Fruit fly (Drosophila melanogaster) whole organism, embryonic: ENCODE data around the gene CG14332.

Experiments
- Ada2b ChIP-seq: fragments of 200-800 bp; sonication (Bioruptor generic); IDR thresholded peaks from 2 replicates; pipeline ENCODE4 v1.3.6; 2022; ENCODE audit warnings: missing biosample characterization, missing genetic modification characterization
- Bdp1 ChIP-seq: fragments of 200-800 bp; sonication (Bioruptor generic); optimal IDR thresholded peaks from 3 replicates; lab custom pipeline; 2016; ENCODE audit warnings: missing biosample characterization, missing genetic modification characterization
- Blimp-1 ChIP-seq: fragments of 200-800 bp; sonication (Bioruptor generic); optimal IDR thresholded peaks from 3 replicates; lab custom pipeline; 2018; ENCODE audit warnings: missing biosample characterization, missing genetic modification characterization, mild to moderate bottlenecking, moderate library complexity, missing genetic modification reagents
- Bteb2 ChIP-seq: fragments of 200-800 bp; sonication (Bioruptor generic); optimal IDR thresholded peaks from 2 replicates; lab custom pipeline; 2016; ENCODE audit warnings: missing biosample characterization, missing genetic modification characterization
- CG1024 ChIP-seq: fragments of 200-800 bp; sonication (Bioruptor generic); IDR thresholded peaks from 2 replicates; pipeline ENCODE4 v1.3.6; 2022; ENCODE audit warnings: missing biosample characterization, missing genetic modification characterization
- CG10543 ChIP-seq: fragments of 200-800 bp; sonication (Bioruptor generic); optimal IDR thresholded peaks from 3 replicates; lab custom pipeline; 2017; ENCODE audit warnings: missing biosample characterization, mild to moderate bottlenecking, missing genetic modification characterization, moderate library complexity
- CG10979 ChIP-seq: fragments of 200-800 bp; sonication (Bioruptor generic); optimal IDR thresholded peaks from 2 replicates; lab custom pipeline; 2018; ENCODE audit warnings: missing biosample characterization, mild to moderate bottlenecking, missing genetic modification characterization, moderate library complexity
- CG12155 ChIP-seq: fragments of 200-800 bp; sonication (Bioruptor generic); optimal IDR thresholded peaks from 3 replicates; lab custom pipeline; 2016; ENCODE audit warnings: missing biosample characterization, missing genetic modification characterization
- CG12659 ChIP-seq: fragments of 200-800 bp; sonication (Bioruptor generic); optimal IDR thresholded peaks from 3 replicates; lab custom pipeline; 2017; ENCODE audit warnings: mild to moderate bottlenecking, missing biosample characterization, missing genetic modification reagents, missing genetic modification characterization
- CG13296 ChIP-seq: fragments of 200-800 bp; sonication (Bioruptor generic); optimal IDR thresholded peaks from 3 replicates; lab custom pipeline; 2018; ENCODE audit warnings: missing biosample characterization, mild to moderate bottlenecking, missing genetic modification characterization
- CG14014 ChIP-seq: fragments of 200-800 bp; sonication (Bioruptor generic); IDR thresholded peaks from 2 replicates; pipeline ENCODE4 v1.3.6; 2022; ENCODE audit warnings: missing biosample characterization, missing genetic modification characterization
- CG14667 ChIP-seq: fragments of 200-800 bp; sonication (Bioruptor generic); IDR thresholded peaks from 2 replicates; pipeline ENCODE4 v1.3.6; 2022; ENCODE audit warnings: missing biosample characterization, missing genetic modification characterization
- CG15514 ChIP-seq: fragments of 200-800 bp; sonication (Bioruptor generic); optimal IDR thresholded peaks from 3 replicates; lab custom pipeline; 2017; ENCODE audit warnings: missing biosample characterization, missing genetic modification characterization, mild to moderate bottlenecking, moderate library complexity, missing genetic modification reagents
- CG17568 ChIP-seq: fragments of 200-800 bp; sonication (Bioruptor generic); optimal IDR thresholded peaks from 2 replicates; lab custom pipeline; 2018; ENCODE audit warnings: missing biosample characterization, mild to moderate bottlenecking, missing genetic modification characterization, moderate library complexity
- CG2875 ChIP-seq: fragments of 200-800 bp; sonication (Bioruptor generic); optimal IDR thresholded peaks from 2 replicates; lab custom pipeline; 2017; ENCODE audit warnings: missing biosample characterization, mild to moderate bottlenecking, missing genetic modification characterization, missing genetic modification reagents
- CG34422 ChIP-seq: fragments of 200-800 bp; sonication (Bioruptor generic); IDR thresholded peaks from 3 replicates; pipeline ENCODE4 v1.3.6; 2022; ENCODE audit warnings: missing biosample characterization, missing genetic modification characterization
- CG4282 ChIP-seq: fragments of 200-800 bp; sonication (Bioruptor generic); optimal IDR thresholded peaks from 2 replicates; lab custom pipeline; 2016; ENCODE audit warnings: missing biosample characterization, missing genetic modification characterization
- CG5180 ChIP-seq: fragments of 200-800 bp; sonication (Bioruptor generic); optimal IDR thresholded peaks from 3 replicates; lab custom pipeline; 2017; ENCODE audit warnings: missing biosample characterization, missing genetic modification characterization, mild to moderate bottlenecking, moderate library complexity, missing genetic modification reagents
- CG6854 ChIP-seq: fragments of 200-800 bp; sonication (Bioruptor generic); optimal IDR thresholded peaks from 3 replicates; lab custom pipeline; 2017; ENCODE audit warnings: missing biosample characterization, mild to moderate bottlenecking, missing genetic modification characterization
- CG9817 ChIP-seq: fragments of 200-800 bp; sonication (Bioruptor generic); optimal IDR thresholded peaks from 2 replicates; lab custom pipeline; 2018; ENCODE audit warnings: missing biosample characterization, mild to moderate bottlenecking, missing genetic modification characterization, moderate library complexity
- CkIIα-i1 ChIP-seq: fragments of 200-800 bp; sonication (Bioruptor generic); IDR thresholded peaks from 2 replicates; pipeline ENCODE4 v1.3.6; 2022; ENCODE audit warnings: missing biosample characterization, missing genetic modification characterization
- D19A ChIP-seq: fragments of 200-800 bp; optimal IDR thresholded peaks from 3 replicates; lab custom pipeline; 2019; ENCODE audit warnings: missing biosample characterization, mild to moderate bottlenecking, missing genetic modification characterization, moderate library complexity
- Doc2 ChIP-seq: fragments of 200-800 bp; sonication (Bioruptor generic); IDR thresholded peaks from 2 replicates; pipeline ENCODE4 v1.3.6; 2022; ENCODE audit warnings: missing biosample characterization, missing genetic modification characterization
- Drgx ChIP-seq: fragments of 200-800 bp; sonication (Bioruptor generic); IDR thresholded peaks from 2 replicates; pipeline ENCODE4 v1.3.6; 2022; ENCODE audit warnings: missing biosample characterization, missing genetic modification characterization
- E2f1 ChIP-seq: fragments of 200-800 bp; sonication (Bioruptor generic); IDR thresholded peaks from 2 replicates; pipeline ENCODE4 v1.3.6; 2022; ENCODE audit warnings: missing biosample characterization, missing genetic modification characterization
- NC2α ChIP-seq: fragments of 200-800 bp; sonication (Bioruptor generic); optimal IDR thresholded peaks from 2 replicates; lab custom pipeline; 2016; ENCODE audit warnings: missing biosample characterization, missing genetic modification characterization
- NFAT ChIP-seq: fragments of 200-800 bp; sonication (Bioruptor generic); IDR thresholded peaks from 2 replicates; pipeline ENCODE4 v1.3.6; 2022; ENCODE audit warnings: missing biosample characterization, missing genetic modification characterization
- Ptx1 ChIP-seq: fragments of 200-800 bp; sonication (Bioruptor generic); IDR thresholded peaks from 2 replicates; pipeline ENCODE4 v1.3.6; 2022; ENCODE audit warnings: missing biosample characterization, missing genetic modification characterization
- Rfx ChIP-seq: fragments of 200-800 bp; sonication (Bioruptor generic); IDR thresholded peaks from 2 replicates; pipeline ENCODE4 v1.3.6; 2022; ENCODE audit warnings: missing biosample characterization, missing genetic modification characterization
- Scr ChIP-seq: fragments of 200-800 bp; sonication (Bioruptor generic); IDR thresholded peaks from 2 replicates; pipeline ENCODE4 v1.3.6; 2022; ENCODE audit warnings: missing biosample characterization, missing genetic modification characterization; ENCODE audit not compliant: partially characterized antibody
- ap ChIP-seq: fragments of 200-800 bp; sonication (Bioruptor generic); IDR thresholded peaks from 2 replicates; pipeline ENCODE4 v1.3.6; 2022; ENCODE audit warnings: missing biosample characterization, missing genetic modification characterization
- ash1 ChIP-seq: fragments of 200-800 bp; sonication (Bioruptor generic); optimal IDR thresholded peaks from 2 replicates; lab custom pipeline; 2018; ENCODE audit warnings: missing biosample characterization, mild to moderate bottlenecking, missing genetic modification characterization
- crc ChIP-seq: fragments of 200-800 bp; sonication (Bioruptor generic); optimal IDR thresholded peaks from 2 replicates; lab custom pipeline; 2016; ENCODE audit warnings: missing biosample characterization, missing genetic modification characterization
- dpn ChIP-seq, 2 experiments: fragments of 200-800 bp; sonication (Bioruptor generic); optimal IDR thresholded peaks; 3 replicates each; lab custom pipeline; 2016; ENCODE audit warnings: missing biosample characterization in 2 of 2, missing genetic modification characterization in 2 of 2
- dysf ChIP-seq: fragments of 200-800 bp; sonication (Bioruptor generic); IDR thresholded peaks from 3 replicates; pipeline ENCODE4 v1.3.6; 2022; ENCODE audit warnings: missing biosample characterization, missing genetic modification characterization
- ems ChIP-seq: fragments of 200-800 bp; sonication (Bioruptor generic); optimal IDR thresholded peaks from 3 replicates; lab custom pipeline; 2016; ENCODE audit warnings: missing biosample characterization, missing genetic modification characterization
- fru ChIP-seq: fragments of >200 bp; optimal IDR thresholded peaks from 2 replicates; lab custom pipeline; 2017
- fu2 ChIP-seq: fragments of 200-800 bp; sonication (Bioruptor generic); optimal IDR thresholded peaks from 2 replicates; lab custom pipeline; 2016; ENCODE audit warnings: missing biosample characterization, missing genetic modification characterization
- gt ChIP-seq: fragments of 200-800 bp; sonication (Bioruptor generic); IDR thresholded peaks from 2 replicates; pipeline ENCODE4 v1.3.6; 2022; ENCODE audit warnings: missing biosample characterization, missing genetic modification characterization
- lbe ChIP-seq: fragments of 200-800 bp; sonication (Bioruptor generic); optimal IDR thresholded peaks from 2 replicates; lab custom pipeline; 2016; ENCODE audit warnings: missing biosample characterization, mild to moderate bottlenecking, missing genetic modification characterization
- nmo ChIP-seq: fragments of 200-800 bp; sonication (Bioruptor generic); optimal IDR thresholded peaks from 2 replicates; lab custom pipeline; 2018; ENCODE audit warnings: missing biosample characterization, mild to moderate bottlenecking, missing genetic modification characterization, moderate library complexity
- prd ChIP-seq, 3 experiments: fragments of >200 bp in 2 of 3; fragments of 200-800 bp in 1 of 3; sonication (Bioruptor generic) in 1 of 3; optimal IDR thresholded peaks in 2 of 3; IDR thresholded peaks in 1 of 3; 2 replicates in 2 of 3; 3 replicates in 1 of 3; pipeline versions ENCODE4 v1.3.6 to Lab custom; 2017 to 2022; ENCODE audit warnings: missing biosample characterization in 1 of 3, missing genetic modification characterization in 1 of 3
- pros ChIP-seq: fragments of 200-800 bp; sonication (Bioruptor generic); optimal IDR thresholded peaks from 3 replicates; lab custom pipeline; 2019; ENCODE audit warnings: missing biosample characterization, mild to moderate bottlenecking, missing genetic modification characterization, moderate library complexity
- sc ChIP-seq, 3 experiments: fragments of >200 bp in 2 of 3; fragments of 200-800 bp in 1 of 3; sonication (Bioruptor generic) in 1 of 3; optimal IDR thresholded peaks; 2 replicates in 2 of 3; 3 replicates in 1 of 3; lab custom pipeline; 2017; ENCODE audit warnings: mild to moderate bottlenecking in 1 of 3, missing biosample characterization in 1 of 3, missing genetic modification characterization in 1 of 3, missing genetic modification reagents in 1 of 3
- twi ChIP-seq: fragments of 200-800 bp; optimal IDR thresholded peaks from 2 replicates; lab custom pipeline; 2019; ENCODE audit warnings: missing biosample characterization, mild to moderate bottlenecking, missing genetic modification characterization, moderate library complexity
- tx ChIP-seq: fragments of 200-800 bp; sonication (Bioruptor generic); optimal IDR thresholded peaks from 2 replicates; lab custom pipeline; 2016; ENCODE audit warnings: missing biosample characterization, missing genetic modification characterization
- unc-4 ChIP-seq: fragments of 200-800 bp; sonication (Bioruptor generic); IDR thresholded peaks from 2 replicates; pipeline ENCODE4 v1.3.6; 2022; ENCODE audit warnings: missing biosample characterization, missing genetic modification characterization; ENCODE audit not compliant: partially characterized antibody
- wdn ChIP-seq: fragments of 200-800 bp; sonication (Bioruptor generic); IDR thresholded peaks from 2 replicates; pipeline ENCODE4 v1.3.6; 2022; ENCODE audit warnings: missing biosample characterization, missing genetic modification characterization
- wek ChIP-seq: fragments of 200-800 bp; sonication (Bioruptor generic); optimal IDR thresholded peaks from 3 replicates; lab custom pipeline; 2018; ENCODE audit warnings: missing biosample characterization, mild to moderate bottlenecking, missing genetic modification characterization, moderate library complexity
- zfh1 ChIP-seq: fragments of 200-800 bp; sonication (Bioruptor generic); IDR thresholded peaks from 3 replicates; pipeline ENCODE4 v1.3.6; 2022; ENCODE audit warnings: missing biosample characterization, missing genetic modification characterization

The CG14332 gene

DNA sequence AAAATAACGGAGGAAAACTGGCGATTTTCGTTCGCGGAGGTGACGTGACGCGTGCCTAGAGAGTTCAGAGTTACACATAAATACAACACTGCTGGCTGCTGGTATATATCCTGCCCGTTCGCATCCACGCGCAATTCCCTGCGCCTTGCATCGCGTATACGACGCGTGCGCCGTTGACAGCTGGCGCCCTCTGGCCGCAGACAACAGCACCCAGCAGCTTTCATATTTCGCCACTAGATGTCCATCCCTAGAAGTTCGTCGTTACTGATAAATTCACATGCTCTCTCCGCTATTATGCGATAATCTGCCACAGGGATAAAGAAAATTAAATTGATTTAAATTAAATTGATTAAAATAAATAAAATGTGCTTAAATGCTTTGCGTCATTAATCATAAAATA, 19.6 kb downstream of the CG14332 start, which contains the start of gene Sur-8 (continued):
- TF ChIP-seq CG6854 (GFP tag; lab: Kevin White, UChicago) (peak; percentile 1), Ada2b (GFP tag; lab: Robert Waterston, UW) (peak; percentile 69), CG2875 (GFP tag; lab: Kevin White, UChicago) (peak; percentile 53), CG34422 (peak; percentile 58; the same call in 2 of the 3 replicates), fru (lab: Kevin White, UChicago) (no peak), ash1 (GFP tag; lab: Kevin White, UChicago) (no peak), gt (GFP tag; lab: Robert Waterston, UW) (no peak), Blimp-1 (GFP tag; lab: Kevin White, UChicago) (peak; percentile 31), NC2α (GFP tag; lab: Kevin White, UChicago) (peak; percentile 42), wdn (GFP tag; lab: Robert Waterston, UW) (no peak), CG14014 (GFP tag; lab: Robert Waterston, UW) (peak; percentile 71; the same call in 1 of the 2 replicates), pros (no peak), crc (GFP tag; lab: Kevin White, UChicago) (peak; percentile 5), E2f1 (peak; percentile 68), Ptx1 (peak; percentile 81), ap (peak; percentile 37; the same call in 1 of the 2 replicates), Drgx (GFP tag; lab: Robert Waterston, UW) (no peak), tx (GFP tag; lab: Kevin White, UChicago) (peak; percentile 35), Bdp1 (GFP tag; lab: Kevin White, UChicago) (peak; percentile 25), fu2 (GFP tag; lab: Kevin White, UChicago) (peak; percentile 27), D19A (tag; lab: Kevin White, UChicago) (no peak), CG13296 (GFP tag; lab: Kevin White, UChicago) (no peak), CG5180 (no peak), CG14667 (GFP tag; lab: Robert Waterston, UW) (peak; percentile 41; the same call in 1 of the 2 replicates), dysf (GFP tag; lab: Robert Waterston, UW) (peak; percentile 76), twi (tag; lab: Kevin White, UChicago) (no peak), zfh1 (GFP tag; lab: Robert Waterston, UW) (peak; percentile 86), CG4282 (GFP tag; lab: Kevin White, UChicago) (no peak), sc (optimal IDR thresholded peaks at IDR 0.05; lab: Kevin White, UChicago) (no peak), sc (GFP tag; optimal IDR thresholded peaks at IDR 0.05; lab: Kevin White, UChicago) (no peak), wek (GFP tag; lab: Kevin White, UChicago) (peak; percentile 25), CG17568 (GFP tag; lab: Kevin White, UChicago) (no peak), Rfx (GFP tag; lab: Robert Waterston, UW) (peak; percentile 92), Scr (GFP tag; lab: Robert Waterston, UW) (peak; percentile 21; the same call in 1 of the 2 replicates), CG15514 (GFP tag; lab: Kevin White, UChicago) (peak; percentile 75), CG10543 (peak; percentile 35), Bteb2 (GFP tag; lab: Kevin White, UChicago) (no peak), CG12659 (GFP tag; lab: Kevin White, UChicago) (peak; percentile 65), CG9817 (tag; lab: Kevin White, UChicago) (peak; percentile 58), dpn (GFP tag; optimal IDR thresholded peaks at IDR 0.05; lab: Kevin White, UChicago) (peak; percentile 72 to 77), prd (optimal IDR thresholded peaks at IDR 0.05; lab: Kevin White, UChicago) (no peak), prd (GFP tag; IDR thresholded peaks at IDR 0.05; lab: Robert Waterston, UW) (peak; percentile 75), ems (GFP tag; lab: Kevin White, UChicago) (no peak), NFAT (GFP tag; lab: Robert Waterston, UW) (peak; percentile 91), unc-4 (GFP tag; lab: Robert Waterston, UW) (0 out of 2 replicates have a peak, but pooled peaks have one; percentile 20), CG12155 (GFP tag; lab: Kevin White, UChicago) (peak; percentile 49), Doc2 (GFP tag; lab: Robert Waterston, UW) (no peak), lbe (GFP tag; lab: Kevin White, UChicago) (no peak), CG1024 (GFP tag; lab: Robert Waterston, UW) (peak; percentile 80), CkIIα-i1 (GFP tag; lab: Robert Waterston, UW) (no peak), CG10979 (peak; percentile 88), nmo (GFP tag; lab: Kevin White, UChicago) (peak; percentile 44)
